Worm (Caenorhabditis elegans): ENCODE measurements around the gene cyp-37A1.

cyp-37A1 gene

DNA sequence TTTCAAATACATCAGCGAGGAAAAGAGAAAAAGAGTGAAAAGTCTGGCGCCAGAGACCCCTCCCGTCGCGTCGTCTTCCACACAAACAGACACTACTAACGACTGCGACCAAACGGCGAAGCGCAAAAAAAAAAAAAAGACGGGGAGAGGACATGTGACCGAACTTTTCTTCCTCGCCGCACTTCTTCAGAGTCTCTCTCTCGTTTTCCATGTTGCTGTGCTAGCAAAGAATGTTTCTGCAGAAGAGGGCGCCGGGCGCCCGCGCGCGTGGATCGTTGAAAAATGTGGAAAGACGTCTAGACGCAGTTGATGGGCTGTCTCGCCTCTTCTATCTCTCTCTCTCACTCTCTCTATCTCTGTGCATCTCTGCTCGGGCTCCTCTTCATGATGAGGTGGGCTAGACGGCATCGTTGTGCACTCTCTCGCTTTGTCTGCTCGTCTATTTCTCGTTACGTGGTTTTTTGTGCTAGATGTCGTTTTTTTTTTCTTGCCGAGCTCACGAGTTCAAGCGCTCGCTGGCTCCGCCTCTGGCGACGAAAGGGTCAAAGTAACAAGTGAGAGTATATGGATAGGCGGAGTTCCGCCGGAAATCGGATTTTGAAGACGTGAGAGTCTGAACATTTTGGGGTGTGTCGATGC lies 23.6 kb upstream of the cyp-37A1 start:
- peak; percentile 24 for TF ChIP-seq nhr-237 (tag; optimal IDR thresholded peaks at IDR 0.05)
- TF ChIP-seq pha-4 (tag; optimal IDR thresholded peaks at IDR 0.05): peak; percentile 81
- peak; percentile 43 for TF ChIP-seq ces-1 (GFP tag; optimal IDR thresholded peaks at IDR 0.05)
- no peak for TF ChIP-seq nhr-76 (tag; optimal IDR thresholded peaks at IDR 0.05)
- TF ChIP-seq ceh-39 (tag; optimal IDR thresholded peaks at IDR 0.05): no peak
- no peak for TF ChIP-seq ztf-11 (tag; optimal IDR thresholded peaks at IDR 0.05)
- peak; percentile 55 for TF ChIP-seq mls-2 (tag; optimal IDR thresholded peaks at IDR 0.05)
- TF ChIP-seq unc-39 (tag; optimal IDR thresholded peaks at IDR 0.05): no peak
- TF ChIP-seq lin-13 (tag; optimal IDR thresholded peaks at IDR 0.05): no peak
- TF ChIP-seq blmp-1 (tag; optimal IDR thresholded peaks at IDR 0.05): no peak
- TF ChIP-seq unc-120 (tag; optimal IDR thresholded peaks at IDR 0.05; ENCODE audit: poor library complexity, severe bottlenecking): peak; percentile 23
- no peak for TF ChIP-seq elt-1 (tag; optimal IDR thresholded peaks at IDR 0.05; ENCODE audit: borderline replicate concordance, insufficient read depth)
- TF ChIP-seq unc-62 (GFP tag; optimal IDR thresholded peaks at IDR 0.05): peak; percentile 53
- no peak for TF ChIP-seq drap-1 (GFP tag; optimal IDR thresholded peaks at IDR 0.05)
- TF ChIP-seq nhr-28 (tag; optimal IDR thresholded peaks at IDR 0.05): no peak
- no peak for TF ChIP-seq flh-1 (GFP tag; optimal IDR thresholded peaks at IDR 0.05)
- no peak for TF ChIP-seq tbx-8 (GFP tag; optimal IDR thresholded peaks at IDR 0.05)
- TF ChIP-seq bed-3 (GFP tag; optimal IDR thresholded peaks at IDR 0.05): no peak
- no peak for TF ChIP-seq ceh-83 (GFP tag; optimal IDR thresholded peaks at IDR 0.05)
- no peak for TF ChIP-seq zip-8 (tag; optimal IDR thresholded peaks at IDR 0.05)
- no peak for TF ChIP-seq cnd-1 (tag; optimal IDR thresholded peaks at IDR 0.05)
- no peak for TF ChIP-seq ceh-43 (GFP tag; optimal IDR thresholded peaks at IDR 0.05)
- no peak for TF ChIP-seq ham-2 (GFP tag; optimal IDR thresholded peaks at IDR 0.05)
- TF ChIP-seq hlh-1 (tag; optimal IDR thresholded peaks at IDR 0.05): peak; percentile 15
- TF ChIP-seq sem-2 (GFP tag; optimal IDR thresholded peaks at IDR 0.05): no peak
- no peak for TF ChIP-seq lin-32 (GFP tag; optimal IDR thresholded peaks at IDR 0.05)

DNA sequence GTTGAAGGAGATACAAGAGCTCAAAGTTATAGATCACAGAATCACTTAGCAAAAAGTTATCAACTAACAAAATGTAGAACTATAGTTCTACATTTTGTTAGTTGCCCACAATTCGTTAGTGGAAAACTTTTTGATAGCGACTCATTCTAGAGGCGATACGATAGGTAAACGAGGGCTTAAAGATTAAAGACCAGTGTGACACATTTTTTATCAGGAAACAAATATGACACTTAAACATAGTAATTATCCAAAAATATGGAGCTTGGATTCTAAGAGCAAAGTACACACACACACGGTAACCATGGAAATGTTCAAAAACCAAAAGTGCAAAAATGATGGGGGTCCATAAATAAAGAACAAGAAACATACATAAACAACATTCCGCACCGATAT lies 23.0 kb upstream of the cyp-37A1 start:
- no peak for TF ChIP-seq pha-4 (tag; optimal IDR thresholded peaks at IDR 0.05)
- no peak for TF ChIP-seq lin-32 (GFP tag; optimal IDR thresholded peaks at IDR 0.05)
- TF ChIP-seq sptf-1 (tag; optimal IDR thresholded peaks at IDR 0.05): no peak

DNA sequence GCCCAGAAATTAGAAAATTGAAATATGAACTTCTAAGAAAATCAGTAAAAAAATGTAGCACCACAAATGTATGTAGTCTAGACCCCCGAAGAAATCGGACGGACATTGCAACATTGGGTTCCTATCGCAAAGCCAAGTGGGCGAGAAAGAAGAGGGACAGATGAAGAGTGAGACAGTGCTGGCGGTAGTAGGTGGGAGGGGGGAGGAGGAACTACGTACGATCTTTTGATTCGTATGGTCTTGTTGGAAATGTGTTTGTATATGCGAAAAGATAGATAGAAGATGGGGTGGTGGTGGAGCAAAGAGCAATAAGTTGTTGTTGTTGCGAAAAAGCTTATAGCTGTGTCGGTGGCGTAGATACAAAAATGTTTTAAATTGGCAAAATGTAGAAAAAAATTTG lies 21.6 kb upstream of the cyp-37A1 start:
- TF ChIP-seq nhr-28 (tag; optimal IDR thresholded peaks at IDR 0.05) (no peak), nhr-237 (tag; optimal IDR thresholded peaks at IDR 0.05) (peak; percentile 9), ces-1 (GFP tag; optimal IDR thresholded peaks at IDR 0.05) (no peak), blmp-1 (tag; optimal IDR thresholded peaks at IDR 0.05) (no peak)

DNA sequence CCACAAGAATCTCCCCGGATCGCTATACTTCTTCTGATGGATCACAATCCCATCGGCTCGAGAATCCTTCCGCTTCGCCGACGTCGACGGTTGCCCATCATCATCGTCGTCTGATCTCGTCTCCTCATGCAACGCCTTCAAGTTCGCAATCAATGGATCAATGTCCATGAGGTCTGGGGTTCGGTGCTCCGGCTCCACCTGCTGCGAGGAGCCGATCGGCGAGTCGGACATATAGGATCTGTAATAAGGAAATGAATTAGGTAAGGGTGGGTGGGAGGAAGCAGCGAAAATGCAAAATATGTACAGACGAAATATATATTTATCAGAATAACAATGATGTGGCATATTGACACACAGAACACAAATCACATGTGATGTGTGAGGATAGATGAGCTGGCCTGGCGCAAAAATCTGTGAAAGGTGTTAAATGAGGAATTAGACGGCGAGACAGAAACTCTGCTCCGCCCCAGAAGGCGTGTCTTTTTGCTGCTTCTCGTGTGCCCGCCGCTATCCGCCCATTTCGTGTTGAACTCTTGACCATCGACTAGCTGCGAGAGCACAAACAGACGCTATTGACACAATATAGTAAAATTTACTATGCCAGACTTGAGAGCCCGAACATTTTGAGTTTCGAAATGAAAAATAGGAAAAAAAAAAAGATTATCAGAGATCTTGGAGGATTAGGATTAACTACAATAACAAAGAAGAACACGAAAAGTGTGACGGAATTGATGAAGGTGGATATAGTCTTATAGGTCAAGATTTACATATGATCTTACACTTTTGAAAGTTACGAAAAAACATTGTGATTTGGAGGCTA lies 20.9 kb upstream of the cyp-37A1 start:
- TF ChIP-seq ham-2 (GFP tag; optimal IDR thresholded peaks at IDR 0.05) (no peak), pha-4 (tag; optimal IDR thresholded peaks at IDR 0.05) (peak; percentile 41)

DNA sequence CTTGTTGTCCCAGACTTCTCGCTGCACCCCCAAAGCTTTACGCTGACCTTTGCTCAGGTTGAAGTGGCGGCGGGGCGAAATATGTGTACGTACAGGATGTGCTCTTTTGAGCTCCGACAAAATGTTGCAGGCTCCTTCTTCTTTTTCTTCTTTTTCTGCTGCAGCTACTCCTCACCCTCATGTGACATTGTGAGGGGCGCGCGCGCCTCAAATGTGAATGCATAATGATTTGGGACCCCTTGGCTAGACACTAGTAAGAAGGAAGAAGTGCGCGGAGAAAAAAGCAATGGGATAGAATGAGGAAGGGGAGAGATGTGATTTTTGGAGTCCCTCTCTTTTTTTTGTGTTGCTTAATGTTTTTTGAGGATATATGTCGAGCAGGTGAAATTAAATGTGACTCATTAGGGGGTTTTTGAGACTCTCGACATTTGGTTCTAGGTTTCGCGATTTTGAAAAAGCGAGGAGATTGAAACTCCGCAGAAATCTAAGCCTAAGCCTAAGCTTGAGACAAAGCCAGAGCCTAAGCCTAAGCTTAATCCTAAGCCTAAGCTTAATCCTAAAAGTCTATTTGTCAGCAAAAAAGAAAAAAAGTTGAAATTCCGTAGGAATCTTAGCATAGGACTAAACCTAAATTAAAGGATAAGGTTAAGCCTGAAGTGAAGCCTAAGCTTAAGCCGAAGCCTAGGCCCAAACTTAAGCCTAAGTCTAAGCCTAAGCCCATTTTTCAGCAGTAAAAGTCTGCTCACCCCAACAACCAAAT lies 20.1 kb upstream of the cyp-37A1 start:
- no peak for TF ChIP-seq lin-13 (tag; optimal IDR thresholded peaks at IDR 0.05)
- TF ChIP-seq snpc-4 (tag; optimal IDR thresholded peaks at IDR 0.05): no peak
- TF ChIP-seq ztf-11 (tag; optimal IDR thresholded peaks at IDR 0.05): no peak
- no peak for TF ChIP-seq cnd-1 (tag; optimal IDR thresholded peaks at IDR 0.05)
- TF ChIP-seq flh-1 (GFP tag; optimal IDR thresholded peaks at IDR 0.05): no peak
- no peak for TF ChIP-seq ces-1 (GFP tag; optimal IDR thresholded peaks at IDR 0.05)
- TF ChIP-seq ham-2 (GFP tag; optimal IDR thresholded peaks at IDR 0.05): no peak
- TF ChIP-seq unc-39 (tag; optimal IDR thresholded peaks at IDR 0.05): no peak
- TF ChIP-seq sptf-1 (tag; optimal IDR thresholded peaks at IDR 0.05): no peak
- no peak for TF ChIP-seq unc-120 (tag; optimal IDR thresholded peaks at IDR 0.05; ENCODE audit: poor library complexity, severe bottlenecking)
- no peak for TF ChIP-seq mls-2 (tag; optimal IDR thresholded peaks at IDR 0.05)
- no peak for TF ChIP-seq nhr-12 (tag; optimal IDR thresholded peaks at IDR 0.05)
- no peak for TF ChIP-seq lsy-2 (tag; optimal IDR thresholded peaks at IDR 0.05)
- TF ChIP-seq blmp-1 (tag; optimal IDR thresholded peaks at IDR 0.05): no peak
- no peak for TF ChIP-seq lin-32 (GFP tag; optimal IDR thresholded peaks at IDR 0.05)
- no peak for TF ChIP-seq nhr-28 (tag; optimal IDR thresholded peaks at IDR 0.05)
- no peak for TF ChIP-seq drap-1 (GFP tag; optimal IDR thresholded peaks at IDR 0.05)

Data from whole organism, mixed stage, embryonic.